Worm (Caenorhabditis elegans): ENCODE measurements around the gene exos-7.

DNA sequence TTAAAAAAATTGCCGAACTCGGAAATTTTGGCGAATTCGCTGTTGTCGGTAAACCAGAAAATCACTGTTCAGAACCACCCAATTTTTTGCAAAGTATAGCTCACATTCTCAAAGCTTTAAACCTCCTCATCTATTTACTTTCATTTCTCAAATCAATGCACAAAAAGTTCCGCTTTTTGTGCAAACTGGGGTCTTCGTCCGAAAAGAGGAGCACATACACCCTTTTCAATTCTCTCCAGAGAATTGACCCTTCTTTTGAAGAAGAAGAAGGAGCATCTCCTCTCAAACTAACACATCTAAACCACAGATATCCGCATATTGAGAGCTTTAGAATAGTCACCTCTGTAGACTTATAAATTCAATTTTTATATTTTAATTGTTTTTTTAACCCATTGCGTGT, 36.7 kb downstream of the exos-7 start:
- no peak for TF ChIP-seq ceh-82 (tag; optimal IDR thresholded peaks at IDR 0.05)
- TF ChIP-seq unc-62 (GFP tag; optimal IDR thresholded peaks at IDR 0.05 in 1 of 2) = peak in 1 of 2 experiments; percentile 62
- no peak for TF ChIP-seq unc-62 (tag; optimal IDR thresholded peaks at IDR 0.05)
- TF ChIP-seq zag-1 (tag; optimal IDR thresholded peaks at IDR 0.05) = no peak
- TF ChIP-seq mep-1 (tag; optimal IDR thresholded peaks at IDR 0.05) = no peak
- no peak for TF ChIP-seq F49E8.2 (tag; optimal IDR thresholded peaks at IDR 0.05; ENCODE audit: borderline replicate concordance)
- TF ChIP-seq nhr-102 (tag; optimal IDR thresholded peaks at IDR 0.05) = no peak
- TF ChIP-seq aly-2 (tag; optimal IDR thresholded peaks at IDR 0.05) = no peak
- no peak for TF ChIP-seq Y105C5A.15 (GFP tag; IDR thresholded peaks at IDR 0.05)
- TF ChIP-seq hlh-30 (tag; optimal IDR thresholded peaks at IDR 0.05; ENCODE audit: insufficient read depth) = no peak
- no peak for TF ChIP-seq ZK546.5 (tag; optimal IDR thresholded peaks at IDR 0.05)

Measured in whole organism, L4 larva.